Worm (Caenorhabditis elegans) whole organism, midembryonic: ENCODE data around the gene F33H1.4.

ENCODE experiments used
- klf-2 ChIP-seq: fragments of 200-800 bp; sonication (Bioruptor generic); conservative IDR thresholded peaks from 2 replicates; pipeline ENCODE4 v1.3.6; 2022; ENCODE audit warnings: missing genetic modification reagents, missing genetic modification characterization, missing compliant biosample characterization
- med-1 ChIP-seq: sonication (generic microtip); optimal IDR thresholded peaks from 2 replicates; lab custom pipeline; 2017; ENCODE audit warnings: missing genetic modification characterization, mild to moderate bottlenecking, missing compliant biosample characterization, antibody characterized with exemption, missing genetic modification reagents; ENCODE audit not compliant: insufficient read depth
- tab-1 ChIP-seq: fragments of 200-800 bp; sonication (Bioruptor generic); IDR thresholded peaks from 2 replicates; pipeline ENCODE4 v1.3.6; 2022; ENCODE audit warnings: missing genetic modification characterization, missing compliant biosample characterization
- ztf-23 ChIP-seq: fragments of 200-800 bp; sonication (Bioruptor generic); IDR thresholded peaks from 2 replicates; pipeline ENCODE4 v1.3.6; 2022; ENCODE audit warnings: missing genetic modification reagents, missing genetic modification characterization, missing compliant biosample characterization
- ztf-29 ChIP-seq: fragments of 200-800 bp; sonication (Bioruptor generic); IDR thresholded peaks from 2 replicates; pipeline ENCODE4 v1.3.6; 2022; ENCODE audit warnings: missing genetic modification reagents, missing genetic modification characterization, missing compliant biosample characterization

- TF ChIP-seq med-1 (GFP tag; lab: Kevin White, UChicago): no peak
- no peak for TF ChIP-seq tab-1 (GFP tag; lab: Robert Waterston, UW)
- TF ChIP-seq klf-2 (GFP tag; lab: Robert Waterston, UW): no peak
- TF ChIP-seq ztf-29 (GFP tag; lab: Robert Waterston, UW): no peak
- no peak for TF ChIP-seq ztf-23 (GFP tag; lab: Robert Waterston, UW)
These were observed 52.6 kb downstream of the F33H1.4 start, which contains the start of gene srh-135 for ce11 chrII:10227030-10227429.
